Worm (Caenorhabditis elegans) whole organism, L1 larva: Measurements from ENCODE around the gene Y39B6A.37.

Source experiments
- C16A3.4 ChIP-seq: fragments of 150-350 bp; optimal IDR thresholded peaks from 2 replicates; lab custom pipeline; 2014; ENCODE audit warnings: missing biosample characterization, missing genetic modification characterization
- C34B4.2 ChIP-seq: sonication (generic microtip); optimal IDR thresholded peaks from 2 replicates; lab custom pipeline; 2017; ENCODE audit warnings: mild to moderate bottlenecking, missing genetic modification characterization, missing compliant biosample characterization
- F16B12.6 ChIP-seq: fragments of 150-350 bp; optimal IDR thresholded peaks from 2 replicates; lab custom pipeline; 2014; ENCODE audit warnings: missing biosample characterization, missing genetic modification characterization
- alr-1 ChIP-seq: fragments of 200-800 bp; sonication (Bioruptor generic); optimal IDR thresholded peaks from 2 replicates; lab custom pipeline; 2018; ENCODE audit warnings: borderline replicate concordance, mild to moderate bottlenecking, missing genetic modification characterization, missing compliant biosample characterization
- ceh-63 ChIP-seq: fragments of 200-800 bp; sonication (Bioruptor generic); optimal IDR thresholded peaks from 2 replicates; lab custom pipeline; 2018; ENCODE audit warnings: mild to moderate bottlenecking, missing genetic modification characterization, missing compliant biosample characterization
- ceh-82 ChIP-seq, 3 experiments: fragments of 150-350 bp in 1 of 3; sonication (generic microtip) in 2 of 3; optimal IDR thresholded peaks; 2 replicates each; lab custom pipeline; 2014 to 2017; ENCODE audit warnings: missing biosample characterization in 3 of 3, missing genetic modification characterization in 3 of 3
- ceh-88 ChIP-seq: fragments of 200-800 bp; sonication (Bioruptor generic); IDR thresholded peaks from 2 replicates; pipeline ENCODE4 v1.3.6; 2022; ENCODE audit warnings: missing genetic modification characterization, missing compliant biosample characterization
- ceh-90 ChIP-seq: sonication (generic microtip); optimal IDR thresholded peaks from 2 replicates; lab custom pipeline; 2016; ENCODE audit warnings: missing genetic modification characterization, missing compliant biosample characterization
- elt-2 ChIP-seq: sonication (generic microtip); optimal IDR thresholded peaks from 2 replicates; lab custom pipeline; 2016; ENCODE audit warnings: missing genetic modification characterization, mild to moderate bottlenecking, inconsistent platforms, missing compliant biosample characterization, missing genetic modification reagents
- fkh-10 ChIP-seq: sonication (generic microtip); optimal IDR thresholded peaks from 2 replicates; lab custom pipeline; 2017; ENCODE audit warnings: missing biosample characterization, missing genetic modification reagents, missing genetic modification characterization
- fos-1 ChIP-seq: fragments of 150-350 bp; optimal IDR thresholded peaks from 2 replicates; lab custom pipeline; 2014; ENCODE audit warnings: missing biosample characterization, missing genetic modification characterization
- grh-1 ChIP-seq: fragments of 200-800 bp; sonication (Bioruptor generic); IDR thresholded peaks from 2 replicates; pipeline ENCODE4 v1.3.6; 2022; ENCODE audit warnings: missing genetic modification reagents, missing genetic modification characterization, missing compliant biosample characterization
- hlh-4 ChIP-seq: sonication (generic microtip); optimal IDR thresholded peaks from 2 replicates; lab custom pipeline; 2016; ENCODE audit warnings: mild to moderate bottlenecking, missing genetic modification characterization, missing compliant biosample characterization
- lin-15B ChIP-seq: fragments of 150-350 bp; sonication (generic microtip); optimal IDR thresholded peaks from 3 replicates; lab custom pipeline; 2014; ENCODE audit warnings: missing biosample characterization, missing genetic modification characterization
- mab-9 ChIP-seq: fragments of 200-800 bp; sonication (Bioruptor generic); IDR thresholded peaks from 2 replicates; pipeline ENCODE4 v1.3.6; 2022; ENCODE audit warnings: missing genetic modification reagents, missing genetic modification characterization, missing compliant biosample characterization
- mdl-1 ChIP-seq, 2 experiments: fragments of 150-350 bp; optimal IDR thresholded peaks; 2 replicates each; lab custom pipeline; 2014 to 2017; ENCODE audit warnings: missing biosample characterization in 2 of 2, missing genetic modification characterization in 2 of 2, inconsistent platforms in 1 of 2
- mef-2 ChIP-seq: fragments of 150-350 bp; optimal IDR thresholded peaks from 2 replicates; lab custom pipeline; 2014; ENCODE audit warnings: missing biosample characterization, missing genetic modification characterization
- nhr-12 ChIP-seq: sonication (generic microtip); optimal IDR thresholded peaks from 2 replicates; lab custom pipeline; 2017; ENCODE audit warnings: missing biosample characterization, missing genetic modification characterization
- nhr-19 ChIP-seq: fragments of 200-800 bp; sonication (Bioruptor generic); conservative IDR thresholded peaks from 2 replicates; pipeline ENCODE4 v1.3.6; 2022; ENCODE audit warnings: missing genetic modification characterization, missing compliant biosample characterization
- nhr-76 ChIP-seq: sonication (generic microtip); optimal IDR thresholded peaks from 2 replicates; lab custom pipeline; 2017; ENCODE audit warnings: missing biosample characterization, missing genetic modification characterization
- nhr-85 ChIP-seq: sonication (generic microtip); peaks from one replicate; lab custom pipeline; 2016; ENCODE audit warnings: missing genetic modification characterization, inconsistent platforms, missing compliant biosample characterization
- nhr-90 ChIP-seq: sonication (generic microtip); optimal IDR thresholded peaks from 2 replicates; lab custom pipeline; 2016; ENCODE audit warnings: mild to moderate bottlenecking, missing genetic modification characterization, missing compliant biosample characterization; ENCODE audit not compliant: poor library complexity
- skn-1 ChIP-seq: fragments of 150-350 bp; optimal IDR thresholded peaks from 2 replicates; lab custom pipeline; 2014; ENCODE audit warnings: missing biosample characterization, missing genetic modification characterization
- snpc-4 ChIP-seq: fragments of 150-350 bp; optimal IDR thresholded peaks from 2 replicates; lab custom pipeline; 2014; ENCODE audit warnings: missing biosample characterization, missing genetic modification characterization
- snu-23 ChIP-seq: sonication (generic microtip); optimal IDR thresholded peaks from 2 replicates; lab custom pipeline; 2016; ENCODE audit warnings: missing genetic modification characterization, missing compliant biosample characterization
- sup-37 ChIP-seq: fragments of 200-800 bp; sonication (Bioruptor generic); optimal IDR thresholded peaks from 2 replicates; lab custom pipeline; 2018; ENCODE audit warnings: mild to moderate bottlenecking, missing genetic modification characterization, missing compliant biosample characterization
- tlp-1 ChIP-seq: fragments of 150-350 bp; optimal IDR thresholded peaks from 2 replicates; lab custom pipeline; 2014; ENCODE audit warnings: missing biosample characterization, missing genetic modification characterization
- unc-98 ChIP-seq: fragments of 200-800 bp; sonication (Bioruptor generic); IDR thresholded peaks from 2 replicates; pipeline ENCODE4 v1.3.6; 2022; ENCODE audit warnings: missing genetic modification characterization, missing compliant biosample characterization
- vab-15 ChIP-seq: sonication (generic microtip); optimal IDR thresholded peaks from 2 replicates; lab custom pipeline; 2017; ENCODE audit warnings: missing genotype, mild to moderate bottlenecking, missing genetic modification characterization, missing compliant biosample characterization
- xbp-1 ChIP-seq: sonication (generic microtip); optimal IDR thresholded peaks from 2 replicates; lab custom pipeline; 2016; ENCODE audit warnings: missing genetic modification characterization, missing compliant biosample characterization

Gene Y39B6A.37

ce11 chrV:19031456-19031855, 40.8 kb downstream of the Y39B6A.37 start, which contains the start of gene Y39B6A.27:
TSS of gene Y39B6A.27 (plus strand) at chrV:19031756.
- no peak for TF ChIP-seq unc-98
- TF ChIP-seq nhr-19 (GFP tag; lab: Robert Waterston, UW): no peak
- no peak for TF ChIP-seq vab-15

- TF ChIP-seq xbp-1 (tag; lab: Kevin White, UChicago) (no peak), hlh-4 (tag; lab: Kevin White, UChicago) (no peak), mab-9 (no peak), tlp-1 (tag; lab: Kevin White, UChicago) (no peak), C34B4.2 (tag; lab: Kevin White, UChicago) (no peak), nhr-12 (no peak), F16B12.6 (tag; lab: Kevin White, UChicago) (no peak), ceh-63 (GFP tag; lab: Kevin White, UChicago) (no peak), nhr-85 (tag; lab: Kevin White, UChicago) (no peak), fos-1 (tag; lab: Kevin White, UChicago) (no peak), ceh-90 (no peak), nhr-76 (tag; lab: Kevin White, UChicago) (no peak), C16A3.4 (tag; lab: Kevin White, UChicago) (no peak), skn-1 (tag; lab: Kevin White, UChicago) (no peak), ceh-82 (tag; optimal IDR thresholded peaks at IDR 0.05; lab: Kevin White, UChicago) (no peak)
These were observed 45.4 kb downstream of the Y39B6A.37 start for ce11 chrV:19036061-19036460.

ce11 chrV:19037222-19037621, 46.6 kb downstream of the Y39B6A.37 start, which contains the start of gene asp-17:
TSS of gene asp-17 (minus strand) at chrV:19037322.
- TF ChIP-seq nhr-85 (tag; lab: Kevin White, UChicago): peak; percentile 17
- TF ChIP-seq snpc-4 (tag; lab: Kevin White, UChicago): no peak

- TF ChIP-seq alr-1 (tag; lab: Kevin White, UChicago) (no peak), ceh-82 (tag; optimal IDR thresholded peaks at IDR 0.05; lab: Kevin White, UChicago) (no peak), fkh-10 (no peak), unc-98 (no peak), mdl-1 (tag; optimal IDR thresholded peaks at IDR 0.05; lab: Kevin White, UChicago) (no peak), hlh-4 (tag; lab: Kevin White, UChicago) (no peak), vab-15 (no peak), grh-1 (no peak), nhr-90 (tag; lab: Kevin White, UChicago) (no peak), F16B12.6 (tag; lab: Kevin White, UChicago) (no peak), lin-15B (no peak), C16A3.4 (tag; lab: Kevin White, UChicago) (no peak), snpc-4 (tag; lab: Kevin White, UChicago) (no peak), mef-2 (tag; lab: Kevin White, UChicago) (no peak), elt-2 (tag; lab: Kevin White, UChicago) (no peak), snu-23 (GFP tag; lab: Kevin White, UChicago) (no peak), sup-37 (GFP tag; lab: Kevin White, UChicago) (no peak), ceh-88 (GFP tag; lab: Robert Waterston, UW) (no peak)
These were observed 51.6 kb downstream of the Y39B6A.37 start, which contains the start of gene asp-16 for ce11 chrV:19042256-19042655. TSS of gene asp-16 (minus strand) at chrV:19042605.
